Worm (Caenorhabditis elegans) whole organism, L4/young adult: ENCODE data around the gene C31E10.6.

ENCODE experiments used
- dao-5 ChIP-seq: sonication (generic microtip); optimal IDR thresholded peaks from 2 replicates; lab custom pipeline; 2016; ENCODE audit warnings: missing genotype, missing genetic modification characterization, moderate library complexity, missing compliant biosample characterization
- him-1 ChIP-seq: sonication (generic microtip); optimal IDR thresholded peaks from 2 replicates; lab custom pipeline; 2016; ENCODE audit warnings: missing genotype, missing genetic modification reagents, missing genetic modification characterization, missing compliant biosample characterization

DNA sequence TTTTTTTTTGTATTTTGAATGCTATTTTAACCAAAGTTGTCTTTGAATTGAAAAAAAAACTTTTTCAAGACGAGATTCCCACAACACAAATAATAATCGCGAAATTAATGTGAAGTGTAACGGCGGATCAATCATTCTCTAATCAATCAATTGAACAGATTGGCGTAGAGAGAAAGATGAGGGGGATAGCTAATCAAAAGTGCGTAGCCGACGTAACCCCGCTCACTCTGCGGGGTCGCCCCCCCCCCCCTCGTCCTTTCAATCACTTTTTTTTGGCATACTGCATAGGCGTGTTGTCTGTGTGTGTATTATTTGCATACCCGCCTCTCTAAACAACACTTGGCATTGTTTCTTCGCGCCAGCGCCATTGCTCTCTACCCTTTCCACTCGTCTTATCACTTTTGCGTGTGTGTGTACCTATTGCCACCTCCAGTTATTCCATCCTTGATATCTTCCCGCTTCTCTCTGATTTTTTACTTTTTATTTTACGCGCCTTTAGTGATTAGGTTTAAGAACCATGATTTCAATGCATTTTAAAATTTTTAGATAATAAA, 28.3 kb downstream of the C31E10.6 start:
- no peak for TF ChIP-seq him-1 (tag; lab: Kevin White, UChicago)
- TF ChIP-seq dao-5 = no peak
